Fruit fly (Drosophila melanogaster) whole organism, embryonic: ENCODE measurements around the gene CG13995.

Experiments
- Abd-B ChIP-seq: fragments of 200-800 bp; sonication (Bioruptor generic); optimal IDR thresholded peaks from 2 replicates; lab custom pipeline; 2018; ENCODE audit warnings: missing biosample characterization, mild to moderate bottlenecking, missing genetic modification characterization, moderate library complexity
- CG11723 ChIP-seq: fragments of 200-800 bp; sonication (Bioruptor generic); optimal IDR thresholded peaks from 2 replicates; lab custom pipeline; 2017; ENCODE audit warnings: missing biosample characterization, mild to moderate bottlenecking, missing genetic modification characterization
- CG12659 ChIP-seq: fragments of 200-800 bp; sonication (Bioruptor generic); optimal IDR thresholded peaks from 3 replicates; lab custom pipeline; 2017; ENCODE audit warnings: mild to moderate bottlenecking, missing biosample characterization, missing genetic modification reagents, missing genetic modification characterization
- CG12744 ChIP-seq: fragments of 200-800 bp; sonication (Bioruptor generic); optimal IDR thresholded peaks from 2 replicates; lab custom pipeline; 2016; ENCODE audit warnings: missing biosample characterization, missing genetic modification characterization
- CG14860 ChIP-seq: fragments of 200-800 bp; sonication (Bioruptor generic); IDR thresholded peaks from 3 replicates; pipeline ENCODE4 v1.3.6; 2022; ENCODE audit warnings: missing biosample characterization, missing genetic modification characterization; ENCODE audit not compliant: partially characterized antibody
- CG1603 ChIP-seq: fragments of 200-800 bp; sonication (Bioruptor generic); optimal IDR thresholded peaks from 2 replicates; lab custom pipeline; 2019; ENCODE audit warnings: missing biosample characterization, mild to moderate bottlenecking, missing genetic modification characterization, moderate library complexity
- CG16813 ChIP-seq: fragments of 200-800 bp; sonication (Bioruptor generic); IDR thresholded peaks from 3 replicates; pipeline ENCODE4 v1.3.6; 2022; ENCODE audit warnings: missing biosample characterization, missing genetic modification characterization; ENCODE audit not compliant: partially characterized antibody
- CG16815 ChIP-seq: fragments of 200-800 bp; sonication (Bioruptor generic); optimal IDR thresholded peaks from 3 replicates; lab custom pipeline; 2017; ENCODE audit warnings: missing biosample characterization, mild to moderate bottlenecking, missing genetic modification characterization
- CG2116 ChIP-seq: fragments of 200-800 bp; sonication (Bioruptor generic); optimal IDR thresholded peaks from 3 replicates; lab custom pipeline; 2018; ENCODE audit warnings: missing biosample characterization, mild to moderate bottlenecking, missing genetic modification characterization
- CG2120 ChIP-seq: fragments of 200-800 bp; sonication (Bioruptor generic); optimal IDR thresholded peaks from 3 replicates; lab custom pipeline; 2016; ENCODE audit warnings: missing biosample characterization, missing genetic modification characterization
- CG2129 ChIP-seq: fragments of 200-800 bp; sonication (Bioruptor generic); IDR thresholded peaks from 2 replicates; pipeline ENCODE4 v1.3.6; 2022; ENCODE audit warnings: missing biosample characterization, missing genetic modification characterization; ENCODE audit not compliant: partially characterized antibody
- CG2712 ChIP-seq: fragments of 200-800 bp; optimal IDR thresholded peaks from 3 replicates; lab custom pipeline; 2019; ENCODE audit warnings: missing biosample characterization, mild to moderate bottlenecking, missing genetic modification characterization, moderate library complexity
- CG34224 ChIP-seq: fragments of 200-800 bp; sonication (Bioruptor generic); IDR thresholded peaks from 3 replicates; pipeline ENCODE4 v1.3.6; 2022; ENCODE audit warnings: missing biosample characterization, missing genetic modification characterization; ENCODE audit not compliant: partially characterized antibody
- CG4617 ChIP-seq: fragments of 200-800 bp; sonication (Bioruptor generic); optimal IDR thresholded peaks from 3 replicates; lab custom pipeline; 2016; ENCODE audit warnings: missing biosample characterization, missing genetic modification characterization, borderline replicate concordance
- CG8924 ChIP-seq: fragments of 200-800 bp; optimal IDR thresholded peaks from 3 replicates; lab custom pipeline; 2019; ENCODE audit warnings: missing biosample characterization, mild to moderate bottlenecking, missing genetic modification characterization, moderate library complexity
- CG9215 ChIP-seq: fragments of 200-800 bp; sonication (Bioruptor generic); IDR thresholded peaks from 2 replicates; pipeline ENCODE4 v1.3.6; 2022; ENCODE audit warnings: missing biosample characterization, missing genetic modification characterization
- CG9817 ChIP-seq: fragments of 200-800 bp; sonication (Bioruptor generic); optimal IDR thresholded peaks from 2 replicates; lab custom pipeline; 2018; ENCODE audit warnings: missing biosample characterization, mild to moderate bottlenecking, missing genetic modification characterization, moderate library complexity
- CG9932 ChIP-seq: fragments of 200-800 bp; sonication (Bioruptor generic); IDR thresholded peaks from 2 replicates; pipeline ENCODE4 v1.3.6; 2022; ENCODE audit warnings: missing biosample characterization, missing genetic modification characterization
- Dref ChIP-seq: fragments of 200-800 bp; sonication (Bioruptor generic); IDR thresholded peaks from 2 replicates; pipeline ENCODE4 v1.3.6; 2022; ENCODE audit warnings: missing biosample characterization, missing genetic modification characterization
- E2f2 ChIP-seq: fragments of 200-800 bp; sonication (Bioruptor generic); IDR thresholded peaks from 2 replicates; pipeline ENCODE4 v1.3.6; 2022; ENCODE audit warnings: missing biosample characterization, missing genetic modification characterization
- Fer3 ChIP-seq: fragments of 200-800 bp; sonication (Bioruptor generic); optimal IDR thresholded peaks from 2 replicates; lab custom pipeline; 2018; ENCODE audit warnings: missing biosample characterization, mild to moderate bottlenecking, missing genetic modification characterization, moderate library complexity
- HLH4C ChIP-seq: fragments of 200-800 bp; sonication (Bioruptor generic); IDR thresholded peaks from 3 replicates; pipeline ENCODE4 v1.3.6; 2022; ENCODE audit warnings: missing biosample characterization, missing genetic modification characterization; ENCODE audit not compliant: partially characterized antibody
- HLH54F ChIP-seq: fragments of 200-800 bp; sonication (Bioruptor generic); optimal IDR thresholded peaks from 3 replicates; lab custom pipeline; 2016; ENCODE audit warnings: missing biosample characterization, missing genetic modification characterization
- Myb ChIP-seq: fragments of 200-800 bp; sonication (Bioruptor generic); optimal IDR thresholded peaks from 2 replicates; lab custom pipeline; 2016; ENCODE audit warnings: missing biosample characterization, missing genetic modification characterization
- NFAT ChIP-seq: fragments of 200-800 bp; sonication (Bioruptor generic); IDR thresholded peaks from 2 replicates; pipeline ENCODE4 v1.3.6; 2022; ENCODE audit warnings: missing biosample characterization, missing genetic modification characterization
- Pdp1 ChIP-seq, 2 experiments: fragments of 200-800 bp; sonication (Bioruptor generic); optimal IDR thresholded peaks; 3 replicates each; lab custom pipeline; 2016; ENCODE audit warnings: missing biosample characterization in 2 of 2, missing genetic modification characterization in 2 of 2, mild to moderate bottlenecking in 1 of 2, moderate library complexity in 1 of 2
- Scr ChIP-seq: fragments of 200-800 bp; sonication (Bioruptor generic); IDR thresholded peaks from 2 replicates; pipeline ENCODE4 v1.3.6; 2022; ENCODE audit warnings: missing biosample characterization, missing genetic modification characterization; ENCODE audit not compliant: partially characterized antibody
- Sin3A ChIP-seq: fragments of >200 bp; optimal IDR thresholded peaks from 2 replicates; lab custom pipeline; 2018
- Stat92E ChIP-seq, 3 experiments: fragments of >200 bp in 2 of 3; fragments of 200-800 bp in 1 of 3; sonication (Bioruptor generic) in 1 of 3; optimal IDR thresholded peaks; 2 replicates each; lab custom pipeline; 2017 to 2019; ENCODE audit warnings: missing biosample characterization in 3 of 3, missing genetic modification characterization in 3 of 3, mild to moderate bottlenecking in 1 of 3, moderate library complexity in 1 of 3
- Xrp1 ChIP-seq: fragments of 200-800 bp; sonication (Bioruptor generic); IDR thresholded peaks from 2 replicates; pipeline ENCODE4 v1.3.6; 2022; ENCODE audit warnings: missing biosample characterization, missing genetic modification characterization
- ato ChIP-seq: fragments of 200-800 bp; sonication (Bioruptor generic); IDR thresholded peaks from 2 replicates; pipeline ENCODE4 v1.3.6; 2022; ENCODE audit warnings: missing biosample characterization, missing genetic modification characterization; ENCODE audit not compliant: partially characterized antibody
- cas ChIP-seq: fragments of 200-800 bp; sonication (Bioruptor generic); IDR thresholded peaks from 2 replicates; pipeline ENCODE4 v1.3.6; 2022; ENCODE audit warnings: missing biosample characterization, missing genetic modification characterization
- chinmo ChIP-seq: fragments of 200-800 bp; sonication (Bioruptor generic); IDR thresholded peaks from 4 replicates; pipeline ENCODE4 v1.3.6; 2022; ENCODE audit warnings: missing biosample characterization, missing genetic modification characterization; ENCODE audit not compliant: partially characterized antibody
- crp ChIP-seq, 2 experiments: fragments of 200-800 bp; sonication (Bioruptor generic); optimal IDR thresholded peaks; 2 replicates in 1 of 2; 3 replicates in 1 of 2; lab custom pipeline; 2017; ENCODE audit warnings: missing biosample characterization in 2 of 2, missing genetic modification characterization in 2 of 2, mild to moderate bottlenecking in 1 of 2, moderate library complexity in 1 of 2
- eve ChIP-seq, 2 experiments: fragments of >200 bp; optimal IDR thresholded peaks; 2 replicates each; lab custom pipeline; 2017; ENCODE audit warnings: missing biosample characterization in 2 of 2, missing genetic modification characterization in 2 of 2
- exex ChIP-seq: fragments of 200-800 bp; sonication (Bioruptor generic); optimal IDR thresholded peaks from 4 replicates; lab custom pipeline; 2018; ENCODE audit warnings: missing biosample characterization, mild to moderate bottlenecking, missing genetic modification characterization, moderate library complexity
- fd96Cb ChIP-seq: fragments of 200-800 bp; sonication (Bioruptor generic); optimal IDR thresholded peaks from 2 replicates; lab custom pipeline; 2018; ENCODE audit warnings: missing biosample characterization, mild to moderate bottlenecking, missing genetic modification characterization, moderate library complexity
- her ChIP-seq: fragments of 200-800 bp; sonication (Bioruptor generic); optimal IDR thresholded peaks from 2 replicates; lab custom pipeline; 2016; ENCODE audit warnings: missing biosample characterization, missing genetic modification characterization
- luna ChIP-seq: fragments of 200-800 bp; sonication (Bioruptor generic); optimal IDR thresholded peaks from 2 replicates; lab custom pipeline; 2016; ENCODE audit warnings: missing biosample characterization, missing genetic modification characterization
- nom ChIP-seq: fragments of 200-800 bp; sonication (Bioruptor generic); optimal IDR thresholded peaks from 2 replicates; lab custom pipeline; 2017; ENCODE audit warnings: missing biosample characterization, missing genetic modification characterization, mild to moderate bottlenecking, moderate library complexity, missing genetic modification reagents
- pan ChIP-seq, 4 experiments: fragments of >200 bp in 3 of 4; fragments of 200-800 bp in 1 of 4; sonication (Bioruptor generic) in 1 of 4; optimal IDR thresholded peaks in 3 of 4; IDR thresholded peaks in 1 of 4; 2 replicates each; pipeline versions ENCODE4 v1.3.6 to Lab custom; 2017 to 2022; ENCODE audit warnings: missing biosample characterization in 2 of 4, missing genetic modification characterization in 2 of 4, mixed read lengths in 1 of 4
- row ChIP-seq: fragments of 200-800 bp; sonication (Bioruptor generic); IDR thresholded peaks from 3 replicates; pipeline ENCODE4 v1.3.6; 2022; ENCODE audit warnings: missing biosample characterization, missing genetic modification characterization
- sob ChIP-seq: fragments of 200-800 bp; sonication (Bioruptor generic); IDR thresholded peaks from 2 replicates; pipeline ENCODE4 v1.3.6; 2022; ENCODE audit warnings: missing biosample characterization, missing genetic modification characterization
- unc-4 ChIP-seq: fragments of 200-800 bp; sonication (Bioruptor generic); IDR thresholded peaks from 2 replicates; pipeline ENCODE4 v1.3.6; 2022; ENCODE audit warnings: missing biosample characterization, missing genetic modification characterization; ENCODE audit not compliant: partially characterized antibody
- usp ChIP-seq: fragments of >200 bp; optimal IDR thresholded peaks from 2 replicates; lab custom pipeline; 2017; ENCODE audit warnings: missing biosample characterization, missing genetic modification characterization
- vnd ChIP-seq: fragments of 200-800 bp; sonication (Bioruptor generic); IDR thresholded peaks from 3 replicates; pipeline ENCODE4 v1.3.6; 2022; ENCODE audit warnings: missing biosample characterization, missing genetic modification characterization; ENCODE audit not compliant: partially characterized antibody
- yki ChIP-seq: fragments of >200 bp; optimal IDR thresholded peaks from 3 replicates; lab custom pipeline; 2018

Gene CG13995

DNA sequence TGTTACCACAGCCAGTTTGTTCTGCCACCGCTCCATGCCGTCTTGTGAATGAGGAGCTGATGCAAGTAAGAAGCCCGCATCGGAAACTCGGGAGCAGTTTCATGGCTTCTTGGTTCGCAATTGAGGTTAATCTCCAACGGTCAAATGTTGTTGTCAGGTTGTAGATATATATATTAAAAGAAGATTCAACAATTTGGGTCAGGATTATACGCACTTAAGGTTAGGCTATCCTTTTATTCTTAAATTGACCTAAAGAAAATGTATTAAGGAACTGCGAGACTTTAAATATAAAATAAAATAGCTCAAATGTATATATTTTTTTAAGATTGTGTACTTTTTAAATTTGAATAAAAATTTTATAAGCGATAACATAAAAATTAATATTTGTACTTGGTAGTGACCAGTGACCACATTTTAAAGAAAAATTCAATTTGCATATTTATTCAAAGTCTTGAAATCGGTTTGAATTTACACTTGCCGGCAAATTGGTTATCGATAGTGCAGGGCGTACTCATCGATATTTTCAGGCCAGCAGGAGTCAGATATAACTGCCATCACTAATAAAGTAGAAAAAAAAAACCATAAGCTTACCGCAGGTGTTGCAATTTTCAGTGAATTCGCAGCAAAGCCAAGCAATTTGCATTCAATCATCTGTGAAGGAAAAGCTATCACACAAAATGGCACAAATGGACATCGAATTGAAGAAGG is 14.6 kb downstream of the CG13995 start, which contains the start of the genes CG9150 and Pfdn1 (continued):
- TF ChIP-seq HLH54F (GFP tag; lab: Kevin White, UChicago) (no peak), Xrp1 (GFP tag; lab: Robert Waterston, UW) (no peak), CG12744 (no peak), crp (GFP tag; optimal IDR thresholded peaks at IDR 0.05; lab: Kevin White, UChicago) (peak in 1 of 2 experiments; percentile 54), her (GFP tag; lab: Kevin White, UChicago) (peak; percentile 2), CG14860 (GFP tag; lab: Robert Waterston, UW) (peak; percentile 87), Sin3A (lab: Kevin White, UChicago) (peak; percentile 18), sob (GFP tag; lab: Robert Waterston, UW) (peak; percentile 10; the same call in 1 of the 2 replicates), CG2120 (peak; percentile 25), CG2116 (peak; percentile 88), CG9215 (GFP tag; lab: Robert Waterston, UW) (no peak), chinmo (GFP tag; lab: Robert Waterston, UW) (peak; percentile 78; the same call in 2 of the 4 replicates), Dref (GFP tag; lab: Robert Waterston, UW) (peak; percentile 95), usp (GFP tag; lab: Kevin White, UChicago) (no peak), CG34224 (GFP tag; lab: Robert Waterston, UW) (peak; percentile 96), HLH4C (GFP tag; lab: Robert Waterston, UW) (peak; percentile 85), CG9932 (GFP tag; lab: Robert Waterston, UW) (peak; percentile 52), vnd (peak; percentile 75), Pdp1 (GFP tag; optimal IDR thresholded peaks at IDR 0.05; lab: Kevin White, UChicago) (peak in 1 of 2 experiments; percentile 19), CG9817 (no peak), Scr (peak; percentile 90), CG16813 (GFP tag; lab: Robert Waterston, UW) (peak; percentile 87), row (GFP tag; lab: Robert Waterston, UW) (peak; percentile 53; the same call in 2 of the 3 replicates), CG2129 (GFP tag; lab: Robert Waterston, UW) (peak; percentile 80), CG11723 (no peak), CG12659 (GFP tag; lab: Kevin White, UChicago) (peak; percentile 6), fd96Cb (no peak), CG8924 (tag; lab: Kevin White, UChicago) (no peak), pan (optimal IDR thresholded peaks at IDR 0.05; lab: Kevin White, UChicago) (no peak), pan (GFP tag; optimal IDR thresholded peaks at IDR 0.05 in 1 of 2, IDR thresholded peaks at IDR 0.05 in 1 of 2) (no peak), yki (lab: Kevin White, UChicago) (no peak), Fer3 (no peak), cas (GFP tag; lab: Robert Waterston, UW) (no peak), eve (GFP tag; optimal IDR thresholded peaks at IDR 0.05; lab: Kevin White, UChicago) (no peak), CG16815 (GFP tag; lab: Kevin White, UChicago) (no peak), CG2712 (tag; lab: Kevin White, UChicago) (no peak), unc-4 (GFP tag; lab: Robert Waterston, UW) (peak; percentile 90), Myb (GFP tag; lab: Kevin White, UChicago) (peak; percentile 68), Abd-B (no peak), nom (GFP tag; lab: Kevin White, UChicago) (no peak), Stat92E (GFP tag; optimal IDR thresholded peaks at IDR 0.05; lab: Kevin White, UChicago) (no peak), E2f2 (GFP tag; lab: Robert Waterston, UW) (peak; percentile 95), CG1603 (tag; lab: Kevin White, UChicago) (peak; percentile 35), ato (peak; percentile 85), NFAT (GFP tag; lab: Robert Waterston, UW) (no peak), CG4617 (GFP tag; lab: Kevin White, UChicago) (peak; percentile 61), exex (tag; lab: Kevin White, UChicago) (no peak), luna (GFP tag; lab: Kevin White, UChicago) (no peak)
